Worm (Caenorhabditis elegans): Measurements from ENCODE around the gene sra-13.

- no peak for TF ChIP-seq ztf-11 (tag; optimal IDR thresholded peaks at IDR 0.05)
- no peak for TF ChIP-seq unc-62 (GFP tag; optimal IDR thresholded peaks at IDR 0.05)
Observed at ce11 chrII:8438791-8439287, 31.4 kb downstream of the sra-13 start, which contains the start of gene lips-10.
